Worm (Caenorhabditis elegans): ENCODE data around the gene F15E6.9.

ce11 chrIV:4267320-4267719 lies 31.6 kb downstream of the F15E6.9 start, which contains the start of gene F36A4.4:
- TF ChIP-seq R02D3.7 (tag; optimal IDR thresholded peaks at IDR 0.05) (no peak), hmg-11 (tag; optimal IDR thresholded peaks at IDR 0.05) (no peak), elt-3 (tag; optimal IDR thresholded peaks at IDR 0.05) (no peak), nhr-237 (tag; optimal IDR thresholded peaks at IDR 0.05) (no peak), snpc-4 (tag; optimal IDR thresholded peaks at IDR 0.05) (no peak), ama-1 (optimal IDR thresholded peaks at IDR 0.05) (no peak)

Measured in whole organism, L3 larva.